Worm (Caenorhabditis elegans): Measurements from ENCODE around the gene idpp-12.

ce11 chrIV:3310662-3311219 is 7.0 kb downstream of the idpp-12 start:
- TF ChIP-seq ets-7 (tag; optimal IDR thresholded peaks at IDR 0.05) (no peak), ama-1 (optimal IDR thresholded peaks at IDR 0.05) (no peak)

All from whole organism, early embryonic.